Fruit fly (Drosophila melanogaster) Kc167 (cell line): ENCODE results near the gene CG4042.

Experiments
- Sin3A ChIP-seq: fragments of >200 bp; optimal IDR thresholded peaks from 2 replicates; lab custom pipeline; 2018; ENCODE audit warnings: missing external identifiers
- psq ChIP-seq: fragments of >200 bp; optimal IDR thresholded peaks from 2 replicates; lab custom pipeline; 2017; ENCODE audit warnings: missing external identifiers

dm6 chr3L:20729415-20729814, 41.9 kb downstream of the CG4042 start:
- TF ChIP-seq Sin3A (lab: Kevin White, UChicago) (no peak), psq (lab: Kevin White, UChicago) (no peak)
